Worm (Caenorhabditis elegans) whole organism, L1 larva: Measurements from ENCODE around the gene rnf-113.
A peak's percentile ranks its signal among the peaks of the same experiment; 100 is the strongest.

Experiments
- elt-3 ChIP-seq, 6 experiments: fragments of 150-350 bp in 1 of 6; sonication (generic microtip); optimal IDR thresholded peaks; 2 replicates each; lab custom pipeline; 2017 to 2018; ENCODE audit warnings: missing biosample characterization in 6 of 6, missing genetic modification characterization in 6 of 6, inconsistent platforms in 1 of 6
- pqm-1 ChIP-seq: sonication (generic microtip); optimal IDR thresholded peaks from 3 replicates; lab custom pipeline; 2017; ENCODE audit warnings: missing biosample characterization, missing genetic modification characterization
- zip-4 ChIP-seq: fragments of 200-800 bp; sonication (Bioruptor generic); optimal IDR thresholded peaks from 2 replicates; lab custom pipeline; 2018; ENCODE audit warnings: mild to moderate bottlenecking, missing genetic modification characterization, moderate library complexity, missing compliant biosample characterization

DNA sequence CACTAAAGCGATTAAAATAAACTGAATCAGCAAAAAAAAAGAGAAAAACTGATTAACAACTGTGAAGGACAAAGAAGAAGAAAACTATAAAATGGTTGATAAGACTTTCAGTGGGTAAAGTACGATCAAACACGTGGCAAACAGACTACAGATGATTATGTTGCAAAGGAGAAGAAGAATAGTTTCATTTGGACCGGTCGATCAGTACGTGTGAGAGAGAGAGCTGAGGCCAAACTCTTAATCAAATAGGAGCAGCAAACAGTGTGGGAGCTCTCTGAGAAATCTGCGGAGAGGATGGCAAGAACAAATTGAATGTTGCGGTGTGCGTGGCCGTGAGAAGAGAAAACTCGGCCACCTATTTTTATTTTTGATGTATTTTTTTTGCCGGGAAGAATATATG lies 38.4 kb downstream of the rnf-113 start:
- TF ChIP-seq elt-3 (tag; optimal IDR thresholded peaks at IDR 0.05; lab: Kevin White, UChicago), result peak in 3 of 6 experiments; percentile 60 to 90 (median 80)
- TF ChIP-seq pqm-1, result no peak
- no peak for TF ChIP-seq zip-4 (GFP tag; lab: Kevin White, UChicago)
